Worm (Caenorhabditis elegans): ENCODE measurements around the gene R02F2.1.
A peak's percentile ranks its signal among the peaks of the same experiment; 100 is the strongest.

The R02F2.1 gene

DNA sequence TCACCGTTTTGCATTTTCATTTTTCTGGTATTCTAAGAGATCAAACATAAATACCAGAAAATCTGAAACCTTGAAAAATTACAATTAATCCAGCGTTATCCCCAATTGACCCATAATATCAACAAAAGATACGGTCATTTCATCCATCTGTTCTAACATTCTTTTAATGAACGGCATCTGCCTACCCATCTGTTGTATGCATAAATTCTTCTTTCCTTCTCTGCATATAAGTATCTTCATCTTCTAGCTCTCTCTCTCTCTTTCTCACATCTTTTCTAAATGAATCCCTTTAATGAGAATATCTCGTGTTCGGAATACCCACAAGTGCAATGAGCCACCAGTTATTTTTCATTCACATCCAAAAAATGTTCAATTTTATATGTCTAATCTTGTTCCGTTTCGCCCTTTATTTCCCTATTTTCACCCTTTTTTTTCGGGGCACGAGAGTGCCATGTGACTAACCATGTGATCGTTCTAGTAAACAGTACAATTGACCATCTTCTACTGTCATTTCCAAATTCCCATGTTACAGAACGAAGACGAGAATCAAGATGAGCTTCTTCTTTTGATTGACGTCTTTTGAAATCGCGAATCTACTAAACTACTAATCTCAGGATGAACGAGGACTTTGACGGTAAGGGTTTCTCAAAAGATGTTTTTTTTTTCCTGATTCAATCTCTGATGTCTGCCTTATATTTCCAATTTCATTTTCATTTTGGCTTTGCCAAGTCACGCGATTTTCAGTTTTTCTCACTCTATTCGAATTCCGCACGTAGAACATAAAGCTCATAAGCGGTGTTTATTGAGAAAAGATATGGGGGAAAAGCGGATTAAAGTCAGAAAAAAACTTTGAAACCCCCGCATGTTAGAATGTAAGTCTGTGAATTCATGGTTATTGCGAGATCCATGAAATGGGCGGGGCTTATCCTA lies at the start of gene R02F2.1 (continued):
- TF ChIP-seq egl-27 (tag; optimal IDR thresholded peaks at IDR 0.05): no peak
- peak; percentile 36 for TF ChIP-seq ama-1 (optimal IDR thresholded peaks at IDR 0.05)
- TF ChIP-seq jun-1 (tag; optimal IDR thresholded peaks at IDR 0.05): no peak
- TF ChIP-seq nhr-77 (tag; optimal IDR thresholded peaks at IDR 0.05): no peak
- no peak for TF ChIP-seq zfp-2 (tag; optimal IDR thresholded peaks at IDR 0.05)
- TF ChIP-seq unc-130 (GFP tag; optimal IDR thresholded peaks at IDR 0.05): no peak
- no peak for TF ChIP-seq skn-1 (tag; optimal IDR thresholded peaks at IDR 0.05)
- TF ChIP-seq madf-5 (GFP tag; IDR thresholded peaks at IDR 0.05): no peak
- no peak for TF ChIP-seq lir-3 (tag; optimal IDR thresholded peaks at IDR 0.05)
- no peak for TF ChIP-seq daf-12 (tag; optimal IDR thresholded peaks at IDR 0.05)
- TF ChIP-seq madf-9 (GFP tag; conservative IDR thresholded peaks at IDR 0.05): no peak
- TF ChIP-seq pha-4 (GFP tag; IDR thresholded peaks at IDR 0.05): no peak
- no peak for TF ChIP-seq pha-4 (tag; optimal IDR thresholded peaks at IDR 0.05)
- TF ChIP-seq dmd-6 (GFP tag; IDR thresholded peaks at IDR 0.05): no peak; the same call in 1 of the 2 replicates
- no peak for TF ChIP-seq F44E2.7 (GFP tag; IDR thresholded peaks at IDR 0.05)
- TF ChIP-seq dmd-8 (GFP tag; IDR thresholded peaks at IDR 0.05): no peak
- TF ChIP-seq set-16 (GFP tag; IDR thresholded peaks at IDR 0.05): no peak
- TF ChIP-seq lin-13 (GFP tag; optimal IDR thresholded peaks at IDR 0.05): no peak
- no peak for TF ChIP-seq fkh-10 (GFP tag; optimal IDR thresholded peaks at IDR 0.05)
- peak; percentile 90 for TF ChIP-seq hlh-30 (tag; optimal IDR thresholded peaks at IDR 0.05; ENCODE audit: insufficient read depth)
- TF ChIP-seq mxl-2 (GFP tag; conservative IDR thresholded peaks at IDR 0.05): 0 out of 2 replicates have a peak, but pooled peaks have one; percentile 5
- no peak for TF ChIP-seq F49E8.2 (tag; optimal IDR thresholded peaks at IDR 0.05; ENCODE audit: borderline replicate concordance)
- peak; percentile 0 for TF ChIP-seq nhr-6 (tag; optimal IDR thresholded peaks at IDR 0.05)
- TF ChIP-seq Y105C5A.15 (GFP tag; IDR thresholded peaks at IDR 0.05): no peak
- no peak for TF ChIP-seq zip-2 (tag; optimal IDR thresholded peaks at IDR 0.05)
- TF ChIP-seq nhr-42 (GFP tag; IDR thresholded peaks at IDR 0.05): no peak
- no peak for TF ChIP-seq sdz-12 (GFP tag; optimal IDR thresholded peaks at IDR 0.05)
- TF ChIP-seq nhr-25 (tag; optimal IDR thresholded peaks at IDR 0.05; ENCODE audit: borderline replicate concordance, insufficient read depth): no peak
- peak in 1 of 2 experiments; percentile 0 for TF ChIP-seq lsy-2 (tag; optimal IDR thresholded peaks at IDR 0.05)
- no peak for TF ChIP-seq Y5F2A.4 (GFP tag; optimal IDR thresholded peaks at IDR 0.05)
- TF ChIP-seq ZK337.2 (GFP tag; IDR thresholded peaks at IDR 0.05): no peak
- no peak for TF ChIP-seq snpc-1.2 (GFP tag; IDR thresholded peaks at IDR 0.05)
- TF ChIP-seq lin-38 (GFP tag; IDR thresholded peaks at IDR 0.05): no peak
- TF ChIP-seq unc-39 (tag; optimal IDR thresholded peaks at IDR 0.05): no peak
- TF ChIP-seq ceh-28 (tag; optimal IDR thresholded peaks at IDR 0.05): no peak
- no peak for TF ChIP-seq saeg-2 (GFP tag; IDR thresholded peaks at IDR 0.05)
- no peak; the same call in 1 of the 2 replicates for TF ChIP-seq lin-1 (GFP tag; IDR thresholded peaks at IDR 0.05)
- peak; percentile 32 for TF ChIP-seq nhr-28 (tag; optimal IDR thresholded peaks at IDR 0.05)
- TF ChIP-seq ztf-11 (tag; optimal IDR thresholded peaks at IDR 0.05): no peak
- TF ChIP-seq rbr-2 (tag; optimal IDR thresholded peaks at IDR 0.05): no peak
- no peak for TF ChIP-seq ztf-7 (tag; optimal IDR thresholded peaks at IDR 0.05)
- TF ChIP-seq zip-11 (GFP tag; IDR thresholded peaks at IDR 0.05): no peak
- no peak for TF ChIP-seq daf-16 (GFP tag; optimal IDR thresholded peaks at IDR 0.05)
- peak; percentile 67 for TF ChIP-seq daf-16 (tag; optimal IDR thresholded peaks at IDR 0.05)
- TF ChIP-seq mdt-29 (GFP tag; IDR thresholded peaks at IDR 0.05): no peak
- TF ChIP-seq aly-2 (tag; optimal IDR thresholded peaks at IDR 0.05): no peak
- TF ChIP-seq vab-7 (GFP tag; IDR thresholded peaks at IDR 0.05): no peak
- TF ChIP-seq snpc-4 (tag; optimal IDR thresholded peaks at IDR 0.05): no peak
- no peak for TF ChIP-seq ces-1 (GFP tag; optimal IDR thresholded peaks at IDR 0.05)
- no peak for TF ChIP-seq zag-1 (tag; optimal IDR thresholded peaks at IDR 0.05)
- peak; percentile 30 for TF ChIP-seq hlh-11 (tag; optimal IDR thresholded peaks at IDR 0.05)
